Fruit fly (Drosophila melanogaster) whole organism, wandering third instar larva: ENCODE data around the gene CdGAPr.

Experiments used
- CG9705 ChIP-seq: fragments of 200-800 bp; sonication (Bioruptor generic); optimal IDR thresholded peaks from 2 replicates; lab custom pipeline; 2018; ENCODE audit warnings: missing biosample characterization, mild to moderate bottlenecking, missing genetic modification characterization
- CrebA ChIP-seq: fragments of 200-800 bp; sonication (Bioruptor generic); optimal IDR thresholded peaks from 2 replicates; lab custom pipeline; 2016; ENCODE audit warnings: missing biosample characterization, mild to moderate bottlenecking, missing genetic modification characterization, borderline replicate concordance
- Dfd ChIP-seq: fragments of >200 bp; optimal IDR thresholded peaks from 2 replicates; lab custom pipeline; 2017; ENCODE audit warnings: missing biosample characterization, missing genetic modification characterization
- Dif ChIP-seq: fragments of 200-275, 200-300 bp; sonication (Bioruptor generic); optimal IDR thresholded peaks from 2 replicates; lab custom pipeline; 2018; ENCODE audit warnings: missing biosample characterization, missing genetic modification characterization; ENCODE audit not compliant: partially characterized antibody
- Hnf4 ChIP-seq: fragments of 200-800 bp; sonication (Bioruptor generic); optimal IDR thresholded peaks from 2 replicates; lab custom pipeline; 2016; ENCODE audit warnings: missing biosample characterization, mild to moderate bottlenecking, missing genetic modification characterization
- Hr78 ChIP-seq: fragments of >200 bp; optimal IDR thresholded peaks from 2 replicates; lab custom pipeline; 2017; ENCODE audit warnings: missing biosample characterization, missing genetic modification characterization
- Jra ChIP-seq: sonication (Bioruptor generic); optimal IDR thresholded peaks from 2 replicates; lab custom pipeline; 2016; ENCODE audit warnings: missing biosample characterization, missing genetic modification characterization
- Mio ChIP-seq: sonication (Bioruptor generic); optimal IDR thresholded peaks from 2 replicates; lab custom pipeline; 2016; ENCODE audit warnings: missing biosample characterization, missing genetic modification characterization
- Myc ChIP-seq: fragments of >200 bp; optimal IDR thresholded peaks from 2 replicates; lab custom pipeline; 2017
- OdsH ChIP-seq: fragments of 200-800 bp; sonication (Bioruptor generic); optimal IDR thresholded peaks from 2 replicates; lab custom pipeline; 2016; ENCODE audit warnings: missing biosample characterization, mild to moderate bottlenecking, missing genetic modification characterization
- Rel ChIP-seq, 2 experiments: fragments of 200-800 bp; sonication (Bioruptor generic) in 1 of 2; optimal IDR thresholded peaks; 2 replicates in 1 of 2; 3 replicates in 1 of 2; lab custom pipeline; 2016 to 2019; ENCODE audit warnings: mild to moderate bottlenecking in 2 of 2, missing biosample characterization in 2 of 2, missing genetic modification characterization in 2 of 2, moderate library complexity in 1 of 2
- Sp1 ChIP-seq: fragments of 200-800 bp; sonication (Bioruptor generic); optimal IDR thresholded peaks from 3 replicates; lab custom pipeline; 2019; ENCODE audit warnings: missing biosample characterization, mild to moderate bottlenecking, missing genetic modification characterization, moderate library complexity
- Vsx2 ChIP-seq: fragments of 200-300, 225-300 bp; sonication (Bioruptor generic); optimal IDR thresholded peaks from 2 replicates; lab custom pipeline; 2018; ENCODE audit warnings: missing biosample characterization, missing genetic modification characterization; ENCODE audit not compliant: partially characterized antibody
- br ChIP-seq: fragments of 200-800 bp; sonication (Bioruptor generic); optimal IDR thresholded peaks from 2 replicates; lab custom pipeline; 2016; ENCODE audit warnings: missing biosample characterization, missing genetic modification characterization
- brk ChIP-seq: fragments of 200-800 bp; sonication (Bioruptor generic); optimal IDR thresholded peaks from 2 replicates; lab custom pipeline; 2016; ENCODE audit warnings: missing biosample characterization, mild to moderate bottlenecking, missing genetic modification characterization
- dl ChIP-seq, 2 experiments: fragments of 175-275, 200-275 bp in 1 of 2; fragments of 200-275 bp in 1 of 2; sonication (Bioruptor generic); optimal IDR thresholded peaks; lab custom pipeline; 2018; ENCODE audit warnings: mild to moderate bottlenecking in 2 of 2, missing biosample characterization in 2 of 2, missing genetic modification characterization in 2 of 2, moderate library complexity in 2 of 2; ENCODE audit not compliant: partially characterized antibody in 2 of 2, insufficient read depth in 1 of 2
- dmrt93B ChIP-seq: fragments of 200-800 bp; sonication (Bioruptor generic); optimal IDR thresholded peaks from 2 replicates; lab custom pipeline; 2018; ENCODE audit warnings: missing biosample characterization, mild to moderate bottlenecking, missing genetic modification characterization
- ey ChIP-seq: fragments of 200-800 bp; sonication (Bioruptor generic); optimal IDR thresholded peaks from 2 replicates; lab custom pipeline; 2016; ENCODE audit warnings: missing biosample characterization, missing genetic modification characterization
- fru ChIP-seq: fragments of 200-800 bp; sonication (Bioruptor generic); optimal IDR thresholded peaks from 3 replicates; lab custom pipeline; 2016; ENCODE audit warnings: missing biosample characterization, mild to moderate bottlenecking, missing genetic modification characterization
- h ChIP-seq: fragments of 200-800 bp; sonication (Bioruptor generic); optimal IDR thresholded peaks from 3 replicates; lab custom pipeline; 2016; ENCODE audit warnings: missing biosample characterization, mild to moderate bottlenecking, missing genetic modification characterization
- jim ChIP-seq: fragments of 175-275, 200-325 bp; sonication (Bioruptor generic); optimal IDR thresholded peaks from 2 replicates; lab custom pipeline; 2016; ENCODE audit warnings: missing biosample characterization, mild to moderate bottlenecking, missing genetic modification characterization
- pan ChIP-seq: fragments of >200 bp; optimal IDR thresholded peaks from 2 replicates; lab custom pipeline; 2017
- psq ChIP-seq: fragments of 200-800 bp; sonication (Bioruptor generic); optimal IDR thresholded peaks from 3 replicates; lab custom pipeline; 2017; ENCODE audit warnings: missing biosample characterization, mild to moderate bottlenecking, missing genetic modification characterization, moderate library complexity
- rgr ChIP-seq: fragments of 200-800 bp; sonication (Bioruptor generic); optimal IDR thresholded peaks from 3 replicates; lab custom pipeline; 2016; ENCODE audit warnings: missing biosample characterization, mild to moderate bottlenecking, missing genetic modification characterization
- sage ChIP-seq: fragments of 200-800 bp; sonication (Bioruptor generic); optimal IDR thresholded peaks from 2 replicates; lab custom pipeline; 2016; ENCODE audit warnings: missing biosample characterization, mild to moderate bottlenecking, missing genetic modification characterization
- sv ChIP-seq: fragments of 200-800 bp; sonication (Bioruptor generic); optimal IDR thresholded peaks from 3 replicates; lab custom pipeline; 2016; ENCODE audit warnings: missing biosample characterization, missing genetic modification characterization
- tai ChIP-seq: sonication (Bioruptor generic); optimal IDR thresholded peaks from 2 replicates; lab custom pipeline; 2016; ENCODE audit warnings: missing biosample characterization, missing genetic modification characterization
- usp ChIP-seq: fragments of >200 bp; optimal IDR thresholded peaks from 2 replicates; lab custom pipeline; 2017; ENCODE audit warnings: missing biosample characterization, missing genetic modification characterization
- woc ChIP-seq: sonication (Bioruptor generic); optimal IDR thresholded peaks from 2 replicates; lab custom pipeline; 2016; ENCODE audit warnings: missing biosample characterization, mild to moderate bottlenecking, missing genetic modification characterization

CdGAPr gene

dm6 chr2L:19791321-19792281, at the start of gene CdGAPr, which contains the start of gene CG10466:
CdGAPr (minus strand) TSS chr2L:19791882.
CG10466 (plus strand) TSS chr2L:19792104.
- TF ChIP-seq psq (GFP tag; lab: Kevin White, UChicago) (peak; percentile 15), tai (GFP tag; lab: Kevin White, UChicago) (no peak), h (GFP tag; lab: Kevin White, UChicago) (peak; percentile 26), sv (GFP tag; lab: Kevin White, UChicago) (no peak), ey (GFP tag; lab: Kevin White, UChicago) (no peak), Rel (GFP tag; optimal IDR thresholded peaks at IDR 0.05; lab: Kevin White, UChicago) (no peak), Rel (tag; optimal IDR thresholded peaks at IDR 0.05; lab: Kevin White, UChicago) (peak; percentile 25), Hnf4 (GFP tag; lab: Kevin White, UChicago) (peak; percentile 6), brk (no peak), Sp1 (peak; percentile 3)

dm6 chr2L:19836226-19836625, 44.5 kb upstream of the CdGAPr start:
- TF ChIP-seq Hnf4 (GFP tag; lab: Kevin White, UChicago) (no peak), rgr (GFP tag; lab: Kevin White, UChicago) (no peak), Myc (lab: Kevin White, UChicago) (no peak), CG9705 (GFP tag; lab: Kevin White, UChicago) (no peak), brk (no peak), jim (GFP tag; lab: Kevin White, UChicago) (no peak), fru (GFP tag; lab: Kevin White, UChicago) (no peak), dmrt93B (GFP tag; lab: Kevin White, UChicago) (no peak), Jra (no peak), Mio (GFP tag; lab: Kevin White, UChicago) (no peak), tai (GFP tag; lab: Kevin White, UChicago) (no peak), OdsH (no peak), Rel (GFP tag; optimal IDR thresholded peaks at IDR 0.05; lab: Kevin White, UChicago) (no peak), Rel (tag; optimal IDR thresholded peaks at IDR 0.05; lab: Kevin White, UChicago) (no peak), sv (GFP tag; lab: Kevin White, UChicago) (no peak), sage (GFP tag; lab: Kevin White, UChicago) (no peak), woc (GFP tag; lab: Kevin White, UChicago) (no peak), br (no peak), dl (GFP tag; optimal IDR thresholded peaks at IDR 0.05; lab: Kevin White, UChicago; ENCODE audit: insufficient read depth in 1 of 2, partially characterized antibody in 2 of 2) (no peak), Vsx2 (no peak), usp (GFP tag; lab: Kevin White, UChicago) (no peak)

- TF ChIP-seq Dfd (GFP tag; lab: Kevin White, UChicago): no peak
- TF ChIP-seq h (GFP tag; lab: Kevin White, UChicago): no peak
- no peak for TF ChIP-seq brk
- TF ChIP-seq br: no peak
- no peak for TF ChIP-seq tai (GFP tag; lab: Kevin White, UChicago)
- TF ChIP-seq psq (GFP tag; lab: Kevin White, UChicago): no peak
- TF ChIP-seq CrebA (GFP tag; lab: Kevin White, UChicago): no peak
- no peak for TF ChIP-seq pan (lab: Kevin White, UChicago)
- TF ChIP-seq Dif (GFP tag; lab: Kevin White, UChicago): no peak
- TF ChIP-seq dmrt93B (GFP tag; lab: Kevin White, UChicago): no peak
- no peak for TF ChIP-seq sage (GFP tag; lab: Kevin White, UChicago)
- no peak for TF ChIP-seq Hnf4 (GFP tag; lab: Kevin White, UChicago)
- no peak for TF ChIP-seq Vsx2
- no peak for TF ChIP-seq Mio (GFP tag; lab: Kevin White, UChicago)
Observed at dm6 chr2L:19835186-19835585, 43.5 kb upstream of the CdGAPr start.

DNA sequence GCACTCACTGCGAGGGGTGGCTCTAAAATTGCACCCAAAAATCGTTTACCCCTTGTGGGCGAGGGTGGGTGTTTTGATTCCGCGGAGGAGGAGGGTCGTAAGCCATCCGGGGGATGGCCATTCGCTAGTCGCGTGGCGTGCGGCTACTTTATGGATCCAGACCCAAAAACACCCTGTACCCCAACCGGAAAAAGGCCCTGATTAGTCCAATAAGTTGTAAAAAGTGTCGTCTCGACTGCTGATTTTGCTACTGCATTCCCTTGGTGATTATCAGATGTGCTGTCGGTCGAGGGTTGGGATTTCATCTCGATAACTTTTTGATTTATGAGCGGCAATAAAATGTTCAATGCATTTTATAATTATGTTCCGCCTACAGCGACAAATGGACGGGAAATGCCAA, 39.7 kb upstream of the CdGAPr start:
- TF ChIP-seq Hr78 (GFP tag; lab: Kevin White, UChicago) (no peak), Dif (GFP tag; lab: Kevin White, UChicago) (no peak), fru (GFP tag; lab: Kevin White, UChicago) (no peak), dl (GFP tag; optimal IDR thresholded peaks at IDR 0.05; lab: Kevin White, UChicago; ENCODE audit: insufficient read depth in 1 of 2, partially characterized antibody in 2 of 2) (no peak), Dfd (GFP tag; lab: Kevin White, UChicago) (no peak), h (GFP tag; lab: Kevin White, UChicago) (no peak), CG9705 (GFP tag; lab: Kevin White, UChicago) (no peak), sv (GFP tag; lab: Kevin White, UChicago) (no peak), jim (GFP tag; lab: Kevin White, UChicago) (no peak)
